Worm (Caenorhabditis elegans): ENCODE measurements around the gene ZK228.10.

The ZK228.10 gene

ce11 chrV:18490284-18490832 is 33.7 kb downstream of the ZK228.10 start:
- TF ChIP-seq zag-1 (tag; optimal IDR thresholded peaks at IDR 0.05) = peak; percentile 67
- no peak for TF ChIP-seq mab-5 (tag; optimal IDR thresholded peaks at IDR 0.05)
- peak in 1 of 2 experiments; percentile 55 for TF ChIP-seq mdl-1 (tag; optimal IDR thresholded peaks at IDR 0.05)
- TF ChIP-seq peb-1 (tag; optimal IDR thresholded peaks at IDR 0.05) = no peak
- TF ChIP-seq C34F6.9 (tag; optimal IDR thresholded peaks at IDR 0.05) = peak; percentile 69
- peak; percentile 52 for TF ChIP-seq nhr-129 (tag; optimal IDR thresholded peaks at IDR 0.05)
- peak in 1 of 2 experiments; percentile 64 for TF ChIP-seq lsy-2 (tag; optimal IDR thresholded peaks at IDR 0.05)
- TF ChIP-seq F13H6.1 (tag; optimal IDR thresholded peaks at IDR 0.05) = peak; percentile 6
- TF ChIP-seq aly-2 (tag; optimal IDR thresholded peaks at IDR 0.05) = no peak
- TF ChIP-seq snpc-4 (tag; optimal IDR thresholded peaks at IDR 0.05) = peak; percentile 62
- TF ChIP-seq unc-39 (tag; optimal IDR thresholded peaks at IDR 0.05) = peak; percentile 31
- TF ChIP-seq unc-55 (GFP tag; optimal IDR thresholded peaks at IDR 0.05) = peak; percentile 76

ce11 chrV:18491961-18492360 is 35.3 kb downstream of the ZK228.10 start, which contains the start of gene slo-1:
TSS of gene slo-1 (plus strand) at chrV:18492261.
- TF ChIP-seq sem-4 (tag; optimal IDR thresholded peaks at IDR 0.05) = no peak
- TF ChIP-seq egl-27 (tag; optimal IDR thresholded peaks at IDR 0.05) = no peak
- TF ChIP-seq nhr-12 (tag; optimal IDR thresholded peaks at IDR 0.05) = no peak
- TF ChIP-seq nhr-21 (tag; optimal IDR thresholded peaks at IDR 0.05) = no peak
- TF ChIP-seq fos-1 (tag; optimal IDR thresholded peaks at IDR 0.05) = no peak
- TF ChIP-seq sma-3 (GFP tag; optimal IDR thresholded peaks at IDR 0.05) = no peak
- no peak for TF ChIP-seq alr-1 (tag; optimal IDR thresholded peaks at IDR 0.05)
- TF ChIP-seq R02D3.7 (tag; optimal IDR thresholded peaks at IDR 0.05) = no peak
- TF ChIP-seq sma-9 (GFP tag; optimal IDR thresholded peaks at IDR 0.05) = no peak
- no peak for TF ChIP-seq sma-9 (tag; optimal IDR thresholded peaks at IDR 0.05)
- no peak for TF ChIP-seq nhr-25 (tag; optimal IDR thresholded peaks at IDR 0.05)
- TF ChIP-seq ztf-11 (tag; optimal IDR thresholded peaks at IDR 0.05) = no peak
- TF ChIP-seq dmd-4 (tag; optimal IDR thresholded peaks at IDR 0.05) = no peak
- no peak for TF ChIP-seq ceh-16 (tag; optimal IDR thresholded peaks at IDR 0.05)

ce11 chrV:18504610-18505009 is 47.9 kb downstream of the ZK228.10 start:
- TF ChIP-seq dmd-4 (tag; optimal IDR thresholded peaks at IDR 0.05) = no peak

- TF ChIP-seq nhr-25 (tag; optimal IDR thresholded peaks at IDR 0.05) (no peak), sma-3 (GFP tag; optimal IDR thresholded peaks at IDR 0.05) (no peak), elt-1 (tag; optimal IDR thresholded peaks at IDR 0.05) (no peak), crh-2 (tag; optimal IDR thresholded peaks at IDR 0.05) (no peak), zag-1 (tag; optimal IDR thresholded peaks at IDR 0.05) (no peak), skn-1 (tag; optimal IDR thresholded peaks at IDR 0.05) (no peak), nhr-129 (tag; optimal IDR thresholded peaks at IDR 0.05) (no peak), dmd-4 (tag; optimal IDR thresholded peaks at IDR 0.05) (no peak), snpc-4 (tag; optimal IDR thresholded peaks at IDR 0.05) (no peak), ztf-1 (GFP tag; conservative IDR thresholded peaks at IDR 0.05) (no peak), lin-11 (tag; optimal IDR thresholded peaks at IDR 0.05) (no peak), egl-27 (tag; optimal IDR thresholded peaks at IDR 0.05) (no peak), nhr-23 (tag; optimal IDR thresholded peaks at IDR 0.05) (no peak), mdl-1 (tag; optimal IDR thresholded peaks at IDR 0.05) (no peak), unc-62 (GFP tag; optimal IDR thresholded peaks at IDR 0.05) (no peak), sma-9 (GFP tag; optimal IDR thresholded peaks at IDR 0.05) (no peak), sma-9 (tag; optimal IDR thresholded peaks at IDR 0.05) (no peak), ama-1 (optimal IDR thresholded peaks at IDR 0.05) (no peak), mbf-1 (tag; optimal IDR thresholded peaks at IDR 0.05) (no peak)
Observed at ce11 chrV:18506772-18507171, 50.1 kb downstream of the ZK228.10 start.
